Fruit fly (Drosophila melanogaster) whole organism, embryonic: ENCODE measurements around the gene CG34278.

Experiments
- Bgb ChIP-seq: fragments of 200-800 bp; sonication (Bioruptor generic); IDR thresholded peaks from 2 replicates; pipeline ENCODE4 v1.3.6; 2022; ENCODE audit warnings: missing biosample characterization, missing genetic modification characterization; ENCODE audit not compliant: partially characterized antibody
- CG10321 ChIP-seq: fragments of 200-800 bp; sonication (Bioruptor generic); IDR thresholded peaks from 2 replicates; pipeline ENCODE4 v1.3.6; 2022; ENCODE audit warnings: missing biosample characterization, missing genetic modification characterization
- CG10979 ChIP-seq: fragments of 200-800 bp; sonication (Bioruptor generic); optimal IDR thresholded peaks from 2 replicates; lab custom pipeline; 2018; ENCODE audit warnings: missing biosample characterization, mild to moderate bottlenecking, missing genetic modification characterization, moderate library complexity
- CG11398 ChIP-seq: fragments of 200-800 bp; sonication (Bioruptor generic); optimal IDR thresholded peaks from 2 replicates; lab custom pipeline; 2016; ENCODE audit warnings: missing biosample characterization, missing genetic modification characterization
- CG12155 ChIP-seq: fragments of 200-800 bp; sonication (Bioruptor generic); optimal IDR thresholded peaks from 3 replicates; lab custom pipeline; 2016; ENCODE audit warnings: missing biosample characterization, missing genetic modification characterization
- CG1233 ChIP-seq: fragments of 200-800 bp; sonication (Bioruptor generic); optimal IDR thresholded peaks from 4 replicates; lab custom pipeline; 2018; ENCODE audit warnings: missing biosample characterization, mild to moderate bottlenecking, missing genetic modification characterization
- CG12391 ChIP-seq: fragments of 200-800 bp; sonication (Bioruptor generic); optimal IDR thresholded peaks from 3 replicates; lab custom pipeline; 2018; ENCODE audit warnings: missing biosample characterization, mild to moderate bottlenecking, missing genetic modification characterization, moderate library complexity
- CG1647 ChIP-seq: fragments of 200-800 bp; sonication (Bioruptor generic); optimal IDR thresholded peaks from 3 replicates; lab custom pipeline; 2016; ENCODE audit warnings: missing biosample characterization, missing genetic modification characterization
- CG18262 ChIP-seq: fragments of 200-800 bp; optimal IDR thresholded peaks from 3 replicates; lab custom pipeline; 2019; ENCODE audit warnings: missing biosample characterization, mild to moderate bottlenecking, missing genetic modification characterization, moderate library complexity
- CG2712 ChIP-seq: fragments of 200-800 bp; optimal IDR thresholded peaks from 3 replicates; lab custom pipeline; 2019; ENCODE audit warnings: missing biosample characterization, mild to moderate bottlenecking, missing genetic modification characterization, moderate library complexity
- CG3281 ChIP-seq: fragments of 200-800 bp; sonication (Bioruptor generic); optimal IDR thresholded peaks from 3 replicates; lab custom pipeline; 2017; ENCODE audit warnings: missing biosample characterization, mild to moderate bottlenecking, missing genetic modification characterization
- CG4404 ChIP-seq: fragments of 200-800 bp; sonication (Bioruptor generic); IDR thresholded peaks from 2 replicates; pipeline ENCODE4 v1.3.6; 2022; ENCODE audit warnings: missing biosample characterization, missing genetic modification characterization
- CG8089 ChIP-seq: fragments of 200-800 bp; sonication (Bioruptor generic); optimal IDR thresholded peaks from 3 replicates; lab custom pipeline; 2016; ENCODE audit warnings: missing biosample characterization, missing genetic modification characterization
- CG8359 ChIP-seq: fragments of 200-800 bp; sonication (Bioruptor generic); optimal IDR thresholded peaks from 2 replicates; lab custom pipeline; 2017; ENCODE audit warnings: missing biosample characterization, mild to moderate bottlenecking, missing genetic modification characterization, borderline replicate concordance
- CG8924 ChIP-seq: fragments of 200-800 bp; optimal IDR thresholded peaks from 3 replicates; lab custom pipeline; 2019; ENCODE audit warnings: missing biosample characterization, mild to moderate bottlenecking, missing genetic modification characterization, moderate library complexity
- CG9215 ChIP-seq: fragments of 200-800 bp; sonication (Bioruptor generic); IDR thresholded peaks from 2 replicates; pipeline ENCODE4 v1.3.6; 2022; ENCODE audit warnings: missing biosample characterization, missing genetic modification characterization
- CG9609 ChIP-seq: fragments of 200-800 bp; sonication (Bioruptor generic); optimal IDR thresholded peaks from 3 replicates; lab custom pipeline; 2016; ENCODE audit warnings: missing biosample characterization, missing genetic modification characterization
- CG9876 ChIP-seq: fragments of 200-800 bp; sonication (Bioruptor generic); optimal IDR thresholded peaks from 2 replicates; lab custom pipeline; 2016; ENCODE audit warnings: missing biosample characterization, missing genetic modification characterization
- CHES-1-like ChIP-seq: fragments of 200-800 bp; sonication (Bioruptor generic); optimal IDR thresholded peaks from 2 replicates; lab custom pipeline; 2016; ENCODE audit warnings: missing biosample characterization, missing genetic modification characterization
- Camta ChIP-seq: fragments of 200-800 bp; sonication (Bioruptor generic); optimal IDR thresholded peaks from 2 replicates; lab custom pipeline; 2016; ENCODE audit warnings: missing biosample characterization, missing genetic modification characterization
- Doc3 ChIP-seq: fragments of 200-800 bp; sonication (Bioruptor generic); IDR thresholded peaks from 3 replicates; pipeline ENCODE4 v1.3.6; 2022; ENCODE audit warnings: missing biosample characterization, missing genetic modification characterization; ENCODE audit not compliant: partially characterized antibody
- E2f2 ChIP-seq: fragments of 200-800 bp; sonication (Bioruptor generic); IDR thresholded peaks from 2 replicates; pipeline ENCODE4 v1.3.6; 2022; ENCODE audit warnings: missing biosample characterization, missing genetic modification characterization
- Ets97D ChIP-seq: fragments of 200-800 bp; sonication (Bioruptor generic); optimal IDR thresholded peaks from 3 replicates; lab custom pipeline; 2016; ENCODE audit warnings: missing biosample characterization, missing genetic modification characterization
- HHEX ChIP-seq: fragments of 200-800 bp; sonication (Bioruptor generic); optimal IDR thresholded peaks from 3 replicates; lab custom pipeline; 2017; ENCODE audit warnings: missing biosample characterization, mild to moderate bottlenecking, missing genetic modification characterization, missing genetic modification reagents
- Lim3 ChIP-seq: fragments of 200-800 bp; sonication (Bioruptor generic); IDR thresholded peaks from 2 replicates; pipeline ENCODE4 v1.3.6; 2022; ENCODE audit warnings: missing biosample characterization, missing genetic modification characterization
- MESR4 ChIP-seq: fragments of 200-800 bp; sonication (Bioruptor generic); optimal IDR thresholded peaks from 2 replicates; lab custom pipeline; 2018; ENCODE audit warnings: missing biosample characterization, mild to moderate bottlenecking, missing genetic modification characterization, moderate library complexity
- Meics ChIP-seq: fragments of 200-800 bp; sonication (Bioruptor generic); optimal IDR thresholded peaks from 2 replicates; lab custom pipeline; 2017; ENCODE audit warnings: missing biosample characterization, mild to moderate bottlenecking, missing genetic modification characterization
- Oaz ChIP-seq: fragments of 200-800 bp; sonication (Bioruptor generic); IDR thresholded peaks from 2 replicates; pipeline ENCODE4 v1.3.6; 2022; ENCODE audit warnings: missing biosample characterization, missing genetic modification characterization
- Ssrp ChIP-seq: fragments of 200-800 bp; sonication (Bioruptor generic); optimal IDR thresholded peaks from 2 replicates; lab custom pipeline; 2018; ENCODE audit warnings: missing biosample characterization, mild to moderate bottlenecking, missing genetic modification characterization, moderate library complexity
- ap ChIP-seq: fragments of 200-800 bp; sonication (Bioruptor generic); IDR thresholded peaks from 2 replicates; pipeline ENCODE4 v1.3.6; 2022; ENCODE audit warnings: missing biosample characterization, missing genetic modification characterization
- ara ChIP-seq: fragments of 200-800 bp; sonication (Bioruptor generic); IDR thresholded peaks from 2 replicates; pipeline ENCODE4 v1.3.6; 2022; ENCODE audit warnings: missing biosample characterization, missing genetic modification characterization
- crc ChIP-seq: fragments of 200-800 bp; sonication (Bioruptor generic); optimal IDR thresholded peaks from 2 replicates; lab custom pipeline; 2016; ENCODE audit warnings: missing biosample characterization, missing genetic modification characterization
- dmrt99B ChIP-seq: fragments of 200-800 bp; sonication (Bioruptor generic); optimal IDR thresholded peaks from 2 replicates; lab custom pipeline; 2018; ENCODE audit warnings: missing biosample characterization, mild to moderate bottlenecking, missing genetic modification characterization, moderate library complexity
- ems ChIP-seq: fragments of 200-800 bp; sonication (Bioruptor generic); optimal IDR thresholded peaks from 3 replicates; lab custom pipeline; 2016; ENCODE audit warnings: missing biosample characterization, missing genetic modification characterization
- fd3F ChIP-seq: fragments of 200-800 bp; sonication (Bioruptor generic); optimal IDR thresholded peaks from 2 replicates; lab custom pipeline; 2018; ENCODE audit warnings: missing biosample characterization, mild to moderate bottlenecking, missing genetic modification characterization, moderate library complexity
- gsb-n ChIP-seq: fragments of 200-800 bp; sonication (Bioruptor generic); optimal IDR thresholded peaks from 3 replicates; lab custom pipeline; 2018; ENCODE audit warnings: missing biosample characterization, mild to moderate bottlenecking, missing genetic modification characterization
- gt ChIP-seq: fragments of 200-800 bp; sonication (Bioruptor generic); IDR thresholded peaks from 2 replicates; pipeline ENCODE4 v1.3.6; 2022; ENCODE audit warnings: missing biosample characterization, missing genetic modification characterization
- hth ChIP-seq: fragments of >200 bp; optimal IDR thresholded peaks from 2 replicates; lab custom pipeline; 2017; ENCODE audit warnings: inconsistent platforms
- ind ChIP-seq: fragments of 200-800 bp; sonication (Bioruptor generic); optimal IDR thresholded peaks from 3 replicates; lab custom pipeline; 2016; ENCODE audit warnings: missing biosample characterization, missing genetic modification characterization
- jumu ChIP-seq: fragments of 200-800 bp; sonication (Bioruptor generic); optimal IDR thresholded peaks from 3 replicates; lab custom pipeline; 2016; ENCODE audit warnings: missing biosample characterization, missing genetic modification characterization
- nerfin-1 ChIP-seq: fragments of 200-800 bp; sonication (Bioruptor generic); optimal IDR thresholded peaks from 3 replicates; lab custom pipeline; 2019; ENCODE audit warnings: missing biosample characterization, mild to moderate bottlenecking, missing genetic modification characterization, moderate library complexity
- oc ChIP-seq: fragments of 200-800 bp; sonication (Bioruptor generic); optimal IDR thresholded peaks from 2 replicates; lab custom pipeline; 2018; ENCODE audit warnings: missing biosample characterization, mild to moderate bottlenecking, missing genetic modification characterization, moderate library complexity
- org-1 ChIP-seq: fragments of 200-800 bp; sonication (Bioruptor generic); optimal IDR thresholded peaks from 2 replicates; lab custom pipeline; 2017; ENCODE audit warnings: missing biosample characterization, missing genetic modification characterization
- run ChIP-seq: fragments of 200-800 bp; sonication (Bioruptor generic); optimal IDR thresholded peaks from 3 replicates; lab custom pipeline; 2018; ENCODE audit warnings: missing biosample characterization, mild to moderate bottlenecking, missing genetic modification characterization
- slou ChIP-seq: fragments of 200-800 bp; sonication (Bioruptor generic); optimal IDR thresholded peaks from 3 replicates; lab custom pipeline; 2016; ENCODE audit warnings: missing biosample characterization, missing genetic modification characterization
- sna ChIP-seq: fragments of 200-800 bp; sonication (Bioruptor generic); IDR thresholded peaks from 2 replicates; pipeline ENCODE4 v1.3.6; 2022; ENCODE audit warnings: missing biosample characterization, missing genetic modification characterization; ENCODE audit not compliant: partially characterized antibody
- tgo ChIP-seq: fragments of 200-800 bp; sonication (Bioruptor generic); IDR thresholded peaks from 3 replicates; pipeline ENCODE4 v1.3.6; 2022; ENCODE audit warnings: missing biosample characterization, missing genetic modification characterization
- trh ChIP-seq: fragments of 200-800 bp; sonication (Bioruptor generic); optimal IDR thresholded peaks from 2 replicates; lab custom pipeline; 2016; ENCODE audit warnings: missing biosample characterization, missing genetic modification characterization
- tx ChIP-seq: fragments of 200-800 bp; sonication (Bioruptor generic); optimal IDR thresholded peaks from 2 replicates; lab custom pipeline; 2016; ENCODE audit warnings: missing biosample characterization, missing genetic modification characterization
- wor ChIP-seq: fragments of 200-800 bp; sonication (Bioruptor generic); IDR thresholded peaks from 2 replicates; pipeline ENCODE4 v1.3.6; 2022; ENCODE audit warnings: missing biosample characterization, missing genetic modification characterization

Gene CG34278

dm6 chr3R:17078961-17079858 lies 41.1 kb upstream of the CG34278 start (continued):
- peak; percentile 3 for TF ChIP-seq ems (GFP tag; lab: Kevin White, UChicago)
- TF ChIP-seq dmrt99B (tag; lab: Kevin White, UChicago): no peak
- no peak for TF ChIP-seq CG1647
- TF ChIP-seq hth (lab: Kevin White, UChicago): no peak
- TF ChIP-seq CG8089 (GFP tag; lab: Kevin White, UChicago): no peak
- no peak for TF ChIP-seq CG12155 (GFP tag; lab: Kevin White, UChicago)
- no peak for TF ChIP-seq Ssrp
- no peak for TF ChIP-seq CG9609 (GFP tag; lab: Kevin White, UChicago)
- no peak for TF ChIP-seq CHES-1-like
- TF ChIP-seq Doc3 (GFP tag; lab: Robert Waterston, UW): no peak
- no peak for TF ChIP-seq CG10979 (tag; lab: Kevin White, UChicago)
- TF ChIP-seq CG8359: peak; percentile 34
- TF ChIP-seq Oaz: no peak
- TF ChIP-seq gt (GFP tag; lab: Robert Waterston, UW): no peak
- peak; percentile 62 for TF ChIP-seq CG8924 (tag; lab: Kevin White, UChicago)
- no peak; the same call in 1 of the 2 replicates for TF ChIP-seq Bgb
- TF ChIP-seq CG12391 (tag; lab: Kevin White, UChicago): no peak
- TF ChIP-seq CG11398 (GFP tag; lab: Kevin White, UChicago): no peak
- TF ChIP-seq HHEX (GFP tag; lab: Kevin White, UChicago): no peak
- TF ChIP-seq MESR4 (GFP tag; lab: Kevin White, UChicago): peak; percentile 7
- no peak for TF ChIP-seq fd3F (GFP tag; lab: Kevin White, UChicago)
- TF ChIP-seq Meics (GFP tag; lab: Kevin White, UChicago): peak; percentile 42
- no peak for TF ChIP-seq org-1
- TF ChIP-seq ind (GFP tag; lab: Kevin White, UChicago): no peak
- no peak for TF ChIP-seq E2f2 (GFP tag; lab: Robert Waterston, UW)
- no peak for TF ChIP-seq Lim3 (GFP tag; lab: Robert Waterston, UW)
- no peak for TF ChIP-seq jumu (GFP tag; lab: Kevin White, UChicago)
- no peak for TF ChIP-seq slou (GFP tag; lab: Kevin White, UChicago)
- TF ChIP-seq Ets97D (GFP tag; lab: Kevin White, UChicago): no peak
- no peak for TF ChIP-seq sna (GFP tag; lab: Robert Waterston, UW)
- TF ChIP-seq run (tag; lab: Kevin White, UChicago): no peak
- no peak for TF ChIP-seq tgo
- no peak for TF ChIP-seq crc (GFP tag; lab: Kevin White, UChicago)
- TF ChIP-seq CG3281 (GFP tag; lab: Kevin White, UChicago): peak; percentile 8
- no peak for TF ChIP-seq ara (GFP tag; lab: Robert Waterston, UW)
- TF ChIP-seq CG10321 (GFP tag; lab: Robert Waterston, UW): no peak
- no peak for TF ChIP-seq CG18262 (tag; lab: Kevin White, UChicago)
- TF ChIP-seq CG9215 (GFP tag; lab: Robert Waterston, UW): no peak
- TF ChIP-seq tx (GFP tag; lab: Kevin White, UChicago): no peak
- no peak for TF ChIP-seq CG9876
- TF ChIP-seq wor (GFP tag; lab: Robert Waterston, UW): no peak
- TF ChIP-seq CG4404 (GFP tag; lab: Robert Waterston, UW): no peak
- no peak for TF ChIP-seq ap
- TF ChIP-seq CG2712 (tag; lab: Kevin White, UChicago): no peak
- TF ChIP-seq gsb-n (tag; lab: Kevin White, UChicago): no peak
- TF ChIP-seq nerfin-1: peak; percentile 56
- TF ChIP-seq Camta (GFP tag; lab: Kevin White, UChicago): no peak
- TF ChIP-seq trh (GFP tag; lab: Kevin White, UChicago): no peak
- TF ChIP-seq CG1233 (GFP tag; lab: Kevin White, UChicago): peak; percentile 20
- no peak for TF ChIP-seq oc (tag; lab: Kevin White, UChicago)
